Worm (Caenorhabditis elegans) whole organism, early embryonic: Measurements from ENCODE around the gene cest-5.2.

Experiments
- F13C5.2 ChIP-seq: sonication (generic microtip); optimal IDR thresholded peaks from 2 replicates; lab custom pipeline; 2017; ENCODE audit warnings: mild to moderate bottlenecking, missing genetic modification characterization, inconsistent platforms, missing compliant biosample characterization
- ama-1 ChIP-seq: fragments of 150-350 bp; optimal IDR thresholded peaks from 2 replicates; lab custom pipeline; 2014
- ceh-13 ChIP-seq: fragments of 200-800 bp; sonication (Bioruptor generic); optimal IDR thresholded peaks from 2 replicates; lab custom pipeline; 2018; ENCODE audit warnings: mild to moderate bottlenecking, missing genetic modification characterization, missing compliant biosample characterization
- hmg-4 ChIP-seq: fragments of 200-800 bp; sonication (Bioruptor generic); optimal IDR thresholded peaks from 2 replicates; lab custom pipeline; 2018; ENCODE audit warnings: mild to moderate bottlenecking, missing genetic modification characterization, missing compliant biosample characterization
- hnd-1 ChIP-seq: sonication (generic microtip); optimal IDR thresholded peaks from 2 replicates; lab custom pipeline; 2016; ENCODE audit warnings: missing genetic modification characterization, missing compliant biosample characterization
- tbx-37 ChIP-seq: fragments of 200-800 bp; sonication (Bioruptor generic); conservative IDR thresholded peaks from 2 replicates; pipeline ENCODE4 v1.3.6; 2022; ENCODE audit warnings: missing genetic modification reagents, missing genetic modification characterization, missing compliant biosample characterization

DNA sequence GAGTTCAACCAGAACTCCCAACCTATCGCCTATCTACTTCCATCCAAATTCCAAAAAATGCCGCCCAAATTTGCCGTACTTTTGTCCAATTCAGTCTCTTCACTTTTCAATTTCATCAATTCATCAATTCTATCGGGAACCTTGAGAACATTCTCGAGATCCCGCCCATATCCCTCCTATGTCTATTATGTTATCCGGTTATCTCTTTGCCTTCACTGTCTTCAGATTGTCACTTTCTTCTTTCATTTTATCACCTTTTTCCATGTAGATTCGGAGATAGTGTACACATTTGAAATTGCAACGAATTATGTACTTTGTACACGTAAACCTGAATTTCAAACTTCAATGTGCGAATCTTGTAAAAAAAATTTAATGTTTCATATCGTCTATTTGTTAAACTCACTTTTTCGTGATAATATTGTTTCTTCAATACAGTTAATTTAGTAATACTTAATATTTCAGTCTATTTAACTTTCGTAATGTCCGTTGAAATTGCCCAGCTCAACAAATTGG lies 29.9 kb upstream of the cest-5.2 start, which contains the start of gene C01B10.11:
- no peak for TF ChIP-seq hnd-1 (tag; lab: Kevin White, UChicago)
- TF ChIP-seq hmg-4 (GFP tag; lab: Kevin White, UChicago): no peak
- TF ChIP-seq F13C5.2 (tag; lab: Kevin White, UChicago): no peak
- TF ChIP-seq ceh-13: no peak
- no peak for TF ChIP-seq tbx-37 (GFP tag; lab: Robert Waterston, UW)
- no peak for TF ChIP-seq ama-1 (lab: Kevin White, UChicago)
